Fruit fly (Drosophila melanogaster) whole organism, prepupa: ENCODE data around the gene CG33293.

Source experiments
- Blimp-1 ChIP-seq: fragments of 200-800 bp; sonication (Bioruptor generic); optimal IDR thresholded peaks from 3 replicates; lab custom pipeline; 2017; ENCODE audit warnings: missing biosample characterization, missing genetic modification characterization, mild to moderate bottlenecking, moderate library complexity, missing genetic modification reagents
- CG10669 ChIP-seq: fragments of 200-800 bp; sonication (Bioruptor generic); optimal IDR thresholded peaks from 3 replicates; lab custom pipeline; 2018; ENCODE audit warnings: missing biosample characterization, mild to moderate bottlenecking, missing genetic modification characterization, moderate library complexity
- CG11294 ChIP-seq: fragments of 200-800 bp; sonication (Bioruptor generic); IDR thresholded peaks from 2 replicates; pipeline ENCODE4 v1.3.6; 2022; ENCODE audit warnings: missing biosample characterization, missing genetic modification characterization
- CG15336 ChIP-seq: fragments of 200-800 bp; sonication (Bioruptor generic); IDR thresholded peaks from 2 replicates; pipeline ENCODE4 v1.3.6; 2022; ENCODE audit warnings: missing biosample characterization, missing genetic modification characterization
- CG1621 ChIP-seq: fragments of 200-800 bp; sonication (Bioruptor generic); optimal IDR thresholded peaks from 3 replicates; lab custom pipeline; 2018; ENCODE audit warnings: missing biosample characterization, mild to moderate bottlenecking, missing genetic modification characterization
- CG3032 ChIP-seq: fragments of 200-800 bp; optimal IDR thresholded peaks from 2 replicates; lab custom pipeline; 2019; ENCODE audit warnings: missing biosample characterization, mild to moderate bottlenecking, missing genetic modification characterization, moderate library complexity
- CG31627 ChIP-seq: fragments of 200-800 bp; sonication (Bioruptor generic); optimal IDR thresholded peaks from 3 replicates; lab custom pipeline; 2016; ENCODE audit warnings: missing biosample characterization, missing genetic modification characterization
- CG4318 ChIP-seq: fragments of 200-800 bp; sonication (Bioruptor generic); optimal IDR thresholded peaks from 3 replicates; lab custom pipeline; 2017; ENCODE audit warnings: missing biosample characterization, mild to moderate bottlenecking, missing genetic modification characterization
- CG6276 ChIP-seq: fragments of 200-800 bp; sonication (Bioruptor generic); optimal IDR thresholded peaks from 2 replicates; lab custom pipeline; 2017; ENCODE audit warnings: missing biosample characterization, mild to moderate bottlenecking, missing genetic modification characterization
- CG7368 ChIP-seq: fragments of 200-800 bp; sonication (Bioruptor generic); optimal IDR thresholded peaks from 3 replicates; lab custom pipeline; 2016; ENCODE audit warnings: missing biosample characterization, missing genetic modification characterization
- CG8119 ChIP-seq: fragments of 200-800 bp; sonication (Bioruptor generic); IDR thresholded peaks from 3 replicates; pipeline ENCODE4 v1.3.6; 2022; ENCODE audit warnings: missing biosample characterization, missing genetic modification characterization
- CG8632 ChIP-seq: fragments of 200-800 bp; sonication (Bioruptor generic); optimal IDR thresholded peaks from 3 replicates; lab custom pipeline; 2016; ENCODE audit warnings: missing biosample characterization, missing genetic modification characterization
- Eip75B ChIP-seq: fragments of 200-800 bp; sonication (Bioruptor generic); optimal IDR thresholded peaks from 3 replicates; lab custom pipeline; 2016; ENCODE audit warnings: missing biosample characterization, missing genetic modification characterization
- Eip78C ChIP-seq: fragments of 200-800 bp; sonication (Bioruptor generic); peaks from one replicate; lab custom pipeline; 2016; ENCODE audit warnings: missing biosample characterization, missing genetic modification characterization
- Gug ChIP-seq: fragments of 200-800 bp; sonication (Bioruptor generic); IDR thresholded peaks from 2 replicates; pipeline ENCODE4 v1.3.6; 2022; ENCODE audit warnings: missing biosample characterization, missing genetic modification characterization
- Hr39 ChIP-seq: fragments of 200-800 bp; sonication (Bioruptor generic); optimal IDR thresholded peaks from 2 replicates; lab custom pipeline; 2016; ENCODE audit warnings: missing biosample characterization, missing genetic modification characterization
- Hr4 ChIP-seq: fragments of 200-800 bp; sonication (Bioruptor generic); optimal IDR thresholded peaks from 3 replicates; lab custom pipeline; 2016; ENCODE audit warnings: missing biosample characterization, missing genetic modification characterization
- Lpt ChIP-seq: fragments of 200-800 bp; sonication (Bioruptor generic); optimal IDR thresholded peaks from 3 replicates; lab custom pipeline; 2016; ENCODE audit warnings: missing biosample characterization, missing genetic modification characterization
- Met ChIP-seq: fragments of 200-800 bp; sonication (Bioruptor generic); optimal IDR thresholded peaks from 3 replicates; lab custom pipeline; 2016; ENCODE audit warnings: missing biosample characterization, missing genetic modification characterization
- Sox14 ChIP-seq: fragments of 200-800 bp; sonication (Bioruptor generic); optimal IDR thresholded peaks from 3 replicates; lab custom pipeline; 2016; ENCODE audit warnings: missing biosample characterization, missing genetic modification characterization
- Sox15 ChIP-seq: fragments of 200-800 bp; sonication (Bioruptor generic); optimal IDR thresholded peaks from 3 replicates; lab custom pipeline; 2016; ENCODE audit warnings: missing biosample characterization, missing genetic modification characterization
- achi ChIP-seq: fragments of 200-800 bp; sonication (Bioruptor generic); optimal IDR thresholded peaks from 3 replicates; lab custom pipeline; 2016; ENCODE audit warnings: missing biosample characterization, missing genetic modification characterization
- acj6 ChIP-seq: fragments of 200-800 bp; sonication (Bioruptor generic); optimal IDR thresholded peaks from 3 replicates; lab custom pipeline; 2016; ENCODE audit warnings: missing biosample characterization, missing genetic modification characterization
- cyc ChIP-seq: fragments of 200-800 bp; sonication (Bioruptor generic); optimal IDR thresholded peaks from 3 replicates; lab custom pipeline; 2016; ENCODE audit warnings: missing biosample characterization, missing genetic modification characterization
- dac ChIP-seq: fragments of 200-800 bp; sonication (Bioruptor generic); optimal IDR thresholded peaks from 2 replicates; lab custom pipeline; 2017; ENCODE audit warnings: missing biosample characterization, mild to moderate bottlenecking, missing genetic modification characterization
- dsx ChIP-seq: fragments of 200-800 bp; optimal IDR thresholded peaks from 3 replicates; lab custom pipeline; 2019; ENCODE audit warnings: missing biosample characterization, mild to moderate bottlenecking, missing genetic modification characterization, moderate library complexity; ENCODE audit not compliant: poor library complexity, severe bottlenecking
- eg ChIP-seq: fragments of 200-800 bp; sonication (Bioruptor generic); IDR thresholded peaks from 3 replicates; pipeline ENCODE4 v1.3.6; 2022; ENCODE audit warnings: missing biosample characterization, missing genetic modification characterization
- esn ChIP-seq: fragments of 200-800 bp; sonication (Bioruptor generic); optimal IDR thresholded peaks from 2 replicates; lab custom pipeline; 2016; ENCODE audit warnings: missing biosample characterization, mild to moderate bottlenecking, missing genetic modification characterization, moderate library complexity
- fkh ChIP-seq: fragments of 200-800 bp; sonication (Bioruptor generic); optimal IDR thresholded peaks from 3 replicates; lab custom pipeline; 2017; ENCODE audit warnings: missing biosample characterization, mild to moderate bottlenecking, missing genetic modification characterization, moderate library complexity
- pdm3 ChIP-seq: fragments of 200-800 bp; sonication (Bioruptor generic); optimal IDR thresholded peaks from 3 replicates; lab custom pipeline; 2016; ENCODE audit warnings: missing biosample characterization, missing genetic modification characterization
- salr ChIP-seq, 2 experiments: fragments of 200-800 bp; sonication (Bioruptor generic); optimal IDR thresholded peaks; 3 replicates each; lab custom pipeline; 2016 to 2018; ENCODE audit warnings: missing biosample characterization in 2 of 2, missing genetic modification characterization in 2 of 2, mild to moderate bottlenecking in 1 of 2
- spab ChIP-seq: fragments of 200-800 bp; sonication (Bioruptor generic); optimal IDR thresholded peaks from 2 replicates; lab custom pipeline; 2017; ENCODE audit warnings: missing biosample characterization, mild to moderate bottlenecking, missing genetic modification characterization, missing genetic modification reagents
- ss ChIP-seq, 2 experiments: fragments of 200-800 bp; sonication (Bioruptor generic); optimal IDR thresholded peaks; 2 replicates in 1 of 2; 3 replicates in 1 of 2; lab custom pipeline; 2017 to 2018; ENCODE audit warnings: mild to moderate bottlenecking in 2 of 2, missing biosample characterization in 2 of 2, missing genetic modification characterization in 2 of 2, moderate library complexity in 1 of 2
- svp ChIP-seq: fragments of 200-800 bp; sonication (Bioruptor generic); peaks from one replicate; lab custom pipeline; 2016; ENCODE audit warnings: missing biosample characterization, missing genetic modification characterization
- topi ChIP-seq: fragments of 200-800 bp; sonication (Bioruptor generic); optimal IDR thresholded peaks from 3 replicates; lab custom pipeline; 2016; ENCODE audit warnings: missing biosample characterization, missing genetic modification characterization
- vri ChIP-seq: fragments of 200-800 bp; sonication (Bioruptor generic); optimal IDR thresholded peaks from 3 replicates; lab custom pipeline; 2016; ENCODE audit warnings: missing biosample characterization, mild to moderate bottlenecking, missing genetic modification characterization

The CG33293 gene

dm6 chr3R:5231383-5232196 is 8.9 kb downstream of the CG33293 start (continued):
- no peak for TF ChIP-seq CG8632 (GFP tag; lab: Kevin White, UChicago)
- no peak for TF ChIP-seq CG6276 (GFP tag; lab: Kevin White, UChicago)
- TF ChIP-seq Gug (GFP tag; lab: Robert Waterston, UW): no peak
- no peak for TF ChIP-seq fkh (GFP tag; lab: Kevin White, UChicago)
- peak; percentile 52 for TF ChIP-seq CG8119 (GFP tag; lab: Robert Waterston, UW)
- TF ChIP-seq esn (GFP tag; lab: Kevin White, UChicago): no peak
- no peak for TF ChIP-seq dac (GFP tag; lab: Kevin White, UChicago)

- TF ChIP-seq dsx (GFP tag; lab: Kevin White, UChicago) (no peak), eg (GFP tag; lab: Robert Waterston, UW) (0 out of 3 replicates have a peak, but pooled peaks have one; percentile 31)
These were observed 11.1 kb downstream of the CG33293 start for dm6 chr3R:5229458-5229857.

- no peak for TF ChIP-seq spab
- no peak for TF ChIP-seq topi (GFP tag; lab: Kevin White, UChicago)
- no peak for TF ChIP-seq Lpt (GFP tag; lab: Kevin White, UChicago)
- no peak for TF ChIP-seq CG8119 (GFP tag; lab: Robert Waterston, UW)
- no peak for TF ChIP-seq Sox15
- no peak for TF ChIP-seq cyc (GFP tag; lab: Kevin White, UChicago)
- no peak for TF ChIP-seq Hr39 (GFP tag; lab: Kevin White, UChicago)
- TF ChIP-seq CG31627 (GFP tag; lab: Kevin White, UChicago): no peak
- no peak for TF ChIP-seq CG4318 (GFP tag; lab: Kevin White, UChicago)
- no peak for TF ChIP-seq ss (GFP tag; optimal IDR thresholded peaks at IDR 0.05; lab: Kevin White, UChicago)
- TF ChIP-seq vri: no peak
- TF ChIP-seq Eip75B (GFP tag; lab: Kevin White, UChicago): no peak
- TF ChIP-seq dsx (GFP tag; lab: Kevin White, UChicago): no peak
- no peak for TF ChIP-seq achi (GFP tag; lab: Kevin White, UChicago)
- no peak for TF ChIP-seq CG11294 (GFP tag; lab: Robert Waterston, UW)
- no peak for TF ChIP-seq CG10669 (GFP tag; lab: Kevin White, UChicago)
- no peak for TF ChIP-seq Hr4 (GFP tag; lab: Kevin White, UChicago)
- TF ChIP-seq fkh (GFP tag; lab: Kevin White, UChicago): no peak
- TF ChIP-seq svp (GFP tag; lab: Kevin White, UChicago): no peak
- no peak for TF ChIP-seq CG15336
These were observed 14.5 kb downstream of the CG33293 start, which contains the start of gene Vps37B for dm6 chr3R:5226025-5226424. Gene Vps37B, plus strand, starts transcription at chr3R:5226158.

dm6 chr3R:5223839-5224238 is 16.7 kb downstream of the CG33293 start, which contains the start of gene CG14664:
Gene CG14664, plus strand, starts transcription at chr3R:5224139.
- TF ChIP-seq pdm3: no peak
- no peak for TF ChIP-seq Blimp-1 (GFP tag; lab: Kevin White, UChicago)
- TF ChIP-seq fkh (GFP tag; lab: Kevin White, UChicago): no peak
- TF ChIP-seq Lpt (GFP tag; lab: Kevin White, UChicago): no peak
- no peak for TF ChIP-seq acj6 (GFP tag; lab: Kevin White, UChicago)
- no peak for TF ChIP-seq CG1621 (tag; lab: Kevin White, UChicago)
- no peak for TF ChIP-seq salr (GFP tag; optimal IDR thresholded peaks at IDR 0.05; lab: Kevin White, UChicago)
- no peak for TF ChIP-seq Eip78C (GFP tag; lab: Kevin White, UChicago)
- no peak for TF ChIP-seq cyc (GFP tag; lab: Kevin White, UChicago)
- no peak for TF ChIP-seq CG7368 (GFP tag; lab: Kevin White, UChicago)
- no peak for TF ChIP-seq CG3032 (tag; lab: Kevin White, UChicago)
- no peak for TF ChIP-seq Sox14 (GFP tag; lab: Kevin White, UChicago)
- TF ChIP-seq dac (GFP tag; lab: Kevin White, UChicago): no peak
- TF ChIP-seq Met (GFP tag; lab: Kevin White, UChicago): no peak
